Worm (Caenorhabditis elegans): ENCODE measurements around the gene cuc-1.

DNA sequence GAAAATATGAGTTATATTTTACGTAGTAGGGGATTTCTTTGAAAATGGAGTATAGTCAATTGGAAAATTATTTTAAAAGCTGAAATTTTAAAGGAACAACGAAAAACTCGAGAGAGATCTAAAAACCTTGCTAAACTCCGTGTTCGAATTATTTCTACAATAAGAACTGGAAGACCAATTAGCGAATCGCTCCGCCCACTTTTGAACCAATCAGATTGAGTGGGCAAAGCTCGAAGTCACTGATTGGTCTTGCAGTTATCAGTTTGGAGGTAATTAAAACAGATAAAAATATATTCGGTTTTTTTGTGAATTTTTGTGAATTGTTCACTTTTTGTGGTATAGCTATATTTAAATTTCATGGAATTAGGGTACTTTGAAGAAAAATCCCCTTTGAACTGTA, 37.5 kb downstream of the cuc-1 start:
- TF ChIP-seq tbx-2 (tag; optimal IDR thresholded peaks at IDR 0.05) (no peak), unc-62 (GFP tag; optimal IDR thresholded peaks at IDR 0.05) (no peak), ceh-28 (tag; optimal IDR thresholded peaks at IDR 0.05) (no peak), elt-3 (tag; optimal IDR thresholded peaks at IDR 0.05) (no peak), R02D3.7 (tag; optimal IDR thresholded peaks at IDR 0.05) (no peak), elt-1 (tag; optimal IDR thresholded peaks at IDR 0.05) (no peak), nhr-77 (tag; optimal IDR thresholded peaks at IDR 0.05) (no peak)

Measured in whole organism, L3 larva.